Worm (Caenorhabditis elegans) whole organism, dauer: ENCODE data around the gene T06E6.1.

Experiments
- unc-62 ChIP-seq: sonication (generic microtip); optimal IDR thresholded peaks from 2 replicates; lab custom pipeline; 2017; ENCODE audit warnings: missing biosample characterization, missing genetic modification reagents, missing genetic modification characterization

Gene T06E6.1

DNA sequence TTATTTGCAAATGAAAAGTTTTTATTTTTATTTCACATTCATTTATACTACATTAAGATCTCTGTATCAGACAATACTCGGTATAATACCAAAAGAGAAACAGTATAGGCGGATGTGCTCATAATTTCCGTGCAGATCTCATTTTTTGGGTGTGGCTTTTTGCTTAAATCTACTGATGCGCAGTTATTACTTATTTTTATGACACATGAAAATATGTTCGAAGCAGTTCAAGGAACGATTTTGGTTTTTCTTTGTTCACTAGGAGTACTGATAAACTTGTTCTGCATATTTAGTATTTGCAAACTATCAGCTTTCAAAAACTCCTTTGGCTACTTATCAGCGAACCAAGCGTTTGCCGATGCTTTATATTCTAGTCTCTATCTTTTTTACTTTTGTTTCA lies 42.4 kb downstream of the T06E6.1 start, which contains the start of gene srx-58:
srx-58 (plus strand) TSS at position 301 of the 400 bp plus-strand sequence.
- no peak for TF ChIP-seq unc-62 (GFP tag; lab: Kevin White, UChicago)

DNA sequence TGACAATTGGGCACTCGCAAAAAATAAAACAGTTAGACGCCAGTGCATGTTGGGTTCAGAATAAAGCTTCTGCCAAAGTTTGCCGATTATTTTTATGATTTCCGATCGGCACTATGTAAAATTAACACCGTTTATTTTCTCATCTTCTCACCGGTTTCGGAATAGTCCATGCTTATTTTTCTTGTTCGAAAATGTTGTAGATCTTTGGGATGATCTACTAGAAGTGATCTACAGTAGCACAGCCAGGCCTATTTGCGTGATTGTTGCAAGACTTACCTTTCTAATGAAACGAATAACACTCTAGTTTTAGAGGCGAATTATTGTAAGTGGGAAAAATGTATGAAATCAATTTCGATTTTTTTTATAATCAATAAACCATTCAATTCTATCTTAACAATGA lies 44.1 kb downstream of the T06E6.1 start, which contains the start of gene clec-231:
clec-231 (minus strand) TSS at position 101 of the 400 bp plus-strand sequence.
- no peak for TF ChIP-seq unc-62 (GFP tag; lab: Kevin White, UChicago)

DNA sequence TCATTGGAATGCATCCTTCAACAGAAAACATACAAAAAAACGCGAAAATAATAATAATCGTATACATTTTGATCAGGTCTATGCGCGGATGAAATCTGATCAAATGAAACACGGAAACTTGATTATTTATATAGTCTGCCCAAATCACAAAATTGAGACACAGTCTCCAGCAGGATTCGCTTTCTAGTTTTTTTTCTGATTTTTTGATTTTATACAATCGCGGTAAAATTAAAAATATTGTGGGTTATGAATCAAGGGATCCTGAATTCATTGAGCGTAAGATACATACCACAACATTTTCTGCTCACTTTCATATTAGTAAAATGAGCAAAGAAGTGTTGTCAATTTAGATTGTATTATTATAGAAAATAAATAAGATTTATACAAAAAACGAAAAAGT lies 45.7 kb downstream of the T06E6.1 start, which contains the start of gene clec-230:
clec-230 (minus strand) TSS at position 101 of the 400 bp plus-strand sequence.
- no peak for TF ChIP-seq unc-62 (GFP tag; lab: Kevin White, UChicago)

DNA sequence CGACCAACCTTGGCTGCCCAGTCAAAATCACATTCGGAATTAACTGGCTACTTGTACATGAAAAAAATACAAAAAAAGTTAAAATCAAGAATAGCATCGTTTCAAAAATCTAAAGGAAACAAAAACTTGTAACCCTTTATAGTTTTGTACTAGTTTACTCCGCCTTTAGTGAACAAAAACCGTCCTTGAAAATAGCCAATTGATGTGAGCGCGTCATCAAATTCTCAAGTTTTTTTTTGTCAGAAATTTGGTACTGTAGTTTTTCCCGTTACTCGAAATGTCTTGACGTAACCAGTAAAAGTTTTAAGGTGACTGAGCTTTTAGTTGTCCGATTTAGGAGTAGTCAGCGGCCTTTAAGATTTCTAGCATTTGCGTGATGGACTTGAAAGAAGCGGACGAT lies 47.5 kb downstream of the T06E6.1 start, which contains the start of gene C29F3.3:
C29F3.3 (minus strand) TSS at position 101 of the 400 bp plus-strand sequence.
- no peak for TF ChIP-seq unc-62 (GFP tag; lab: Kevin White, UChicago)

DNA sequence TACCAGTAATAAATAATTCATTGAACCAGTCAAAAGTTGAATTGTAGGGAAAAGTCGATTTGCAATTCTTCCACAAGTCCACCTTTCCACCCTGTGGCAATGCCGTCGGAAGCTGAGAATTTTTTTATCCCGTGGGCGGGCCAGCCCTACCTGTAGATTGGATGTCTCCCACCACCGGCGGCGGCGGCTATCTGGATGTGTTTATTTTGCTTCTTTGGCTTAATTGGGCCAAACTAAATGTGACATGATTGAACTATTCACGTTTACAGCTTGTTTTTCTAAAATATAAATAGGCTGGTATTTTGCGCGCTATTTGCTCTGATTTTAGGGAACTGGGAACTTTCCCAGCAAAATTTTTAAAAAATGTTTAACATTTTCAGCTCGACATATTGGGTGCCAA lies 50.3 kb downstream of the T06E6.1 start, which contains the start of gene wrt-8:
wrt-8 (minus strand) TSS at position 101 of the 400 bp plus-strand sequence.
- TF ChIP-seq unc-62 (GFP tag; lab: Kevin White, UChicago), result no peak
